Worm (Caenorhabditis elegans): Measurements from ENCODE around the gene vkmt-1.

DNA sequence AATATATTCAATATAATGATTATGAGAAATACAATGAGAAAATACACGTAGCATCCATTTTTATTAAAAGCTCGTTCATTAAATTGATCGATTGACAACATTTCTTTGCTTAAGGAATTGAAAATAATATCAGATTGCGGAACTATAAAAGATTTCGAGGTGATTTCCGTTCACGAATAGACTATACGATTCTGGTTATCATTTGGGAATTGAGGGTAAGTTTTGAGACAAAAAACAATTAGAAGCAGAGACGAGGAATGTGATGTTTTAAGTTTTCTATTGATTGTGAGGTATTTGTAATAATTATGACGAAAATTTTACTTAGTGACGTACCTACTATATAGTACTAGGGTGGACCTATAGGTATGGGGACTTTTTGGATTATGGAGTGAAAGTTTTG is 39.7 kb upstream of the vkmt-1 start, which contains the start of gene sre-19:
- TF ChIP-seq nhr-25 (tag; optimal IDR thresholded peaks at IDR 0.05): no peak
- TF ChIP-seq elt-3 (tag; optimal IDR thresholded peaks at IDR 0.05): no peak
- no peak for TF ChIP-seq ama-1 (optimal IDR thresholded peaks at IDR 0.05)
- no peak for TF ChIP-seq fos-1 (tag; optimal IDR thresholded peaks at IDR 0.05)
